Worm (Caenorhabditis elegans) whole organism, early embryonic: ENCODE measurements around the gene Y53G8AR.9.

ENCODE experiments used
- B0310.2 ChIP-seq: sonication (generic microtip); optimal IDR thresholded peaks from 2 replicates; lab custom pipeline; 2016; ENCODE audit warnings: mild to moderate bottlenecking, missing genetic modification characterization, missing compliant biosample characterization
- F13C5.2 ChIP-seq: sonication (generic microtip); optimal IDR thresholded peaks from 2 replicates; lab custom pipeline; 2017; ENCODE audit warnings: mild to moderate bottlenecking, missing genetic modification characterization, inconsistent platforms, missing compliant biosample characterization
- aly-1 ChIP-seq: sonication (generic microtip); optimal IDR thresholded peaks from 2 replicates; lab custom pipeline; 2016; ENCODE audit warnings: missing genetic modification characterization, missing compliant biosample characterization
- ama-1 ChIP-seq: fragments of 150-350 bp; optimal IDR thresholded peaks from 2 replicates; lab custom pipeline; 2014
- ceh-13 ChIP-seq: fragments of 200-800 bp; sonication (Bioruptor generic); optimal IDR thresholded peaks from 2 replicates; lab custom pipeline; 2018; ENCODE audit warnings: mild to moderate bottlenecking, missing genetic modification characterization, missing compliant biosample characterization
- ceh-36 ChIP-seq: sonication (generic microtip); optimal IDR thresholded peaks from 2 replicates; lab custom pipeline; 2016; ENCODE audit warnings: missing genetic modification characterization, inconsistent platforms, missing compliant biosample characterization
- ets-7 ChIP-seq: sonication (generic microtip); optimal IDR thresholded peaks from 2 replicates; lab custom pipeline; 2016; ENCODE audit warnings: missing genotype, missing genetic modification characterization, missing compliant biosample characterization
- flt-1 ChIP-seq: fragments of 200-800 bp; sonication (Bioruptor generic); IDR thresholded peaks from 2 replicates; pipeline ENCODE4 v1.3.6; 2022; ENCODE audit warnings: missing genetic modification characterization, missing compliant biosample characterization
- hmbx-1 ChIP-seq: sonication (generic microtip); optimal IDR thresholded peaks from 2 replicates; lab custom pipeline; 2016; ENCODE audit warnings: mild to moderate bottlenecking, missing genetic modification characterization, missing compliant biosample characterization
- hmg-4 ChIP-seq: fragments of 200-800 bp; sonication (Bioruptor generic); optimal IDR thresholded peaks from 2 replicates; lab custom pipeline; 2018; ENCODE audit warnings: mild to moderate bottlenecking, missing genetic modification characterization, missing compliant biosample characterization
- hnd-1 ChIP-seq: sonication (generic microtip); optimal IDR thresholded peaks from 2 replicates; lab custom pipeline; 2016; ENCODE audit warnings: missing genetic modification characterization, missing compliant biosample characterization
- pes-1 ChIP-seq: fragments of 200-800 bp; sonication (Bioruptor generic); IDR thresholded peaks from 2 replicates; pipeline ENCODE4 v1.3.6; 2022; ENCODE audit warnings: missing genetic modification reagents, missing genetic modification characterization, missing compliant biosample characterization
- scrt-1 ChIP-seq: fragments of 200-800 bp; sonication (Bioruptor generic); IDR thresholded peaks from 2 replicates; pipeline ENCODE4 v1.3.6; 2022; ENCODE audit warnings: missing genetic modification characterization, missing compliant biosample characterization
- sea-1 ChIP-seq: fragments of 200-800 bp; sonication (Bioruptor generic); conservative IDR thresholded peaks from 2 replicates; pipeline ENCODE4 v1.3.6; 2022; ENCODE audit warnings: missing genetic modification characterization, missing compliant biosample characterization
- tbx-11 ChIP-seq: fragments of 200-800 bp; sonication (Bioruptor generic); IDR thresholded peaks from 2 replicates; pipeline ENCODE4 v1.3.6; 2022; ENCODE audit warnings: missing genetic modification characterization, missing compliant biosample characterization
- tbx-37 ChIP-seq: fragments of 200-800 bp; sonication (Bioruptor generic); conservative IDR thresholded peaks from 2 replicates; pipeline ENCODE4 v1.3.6; 2022; ENCODE audit warnings: missing genetic modification reagents, missing genetic modification characterization, missing compliant biosample characterization
- tra-4 ChIP-seq: sonication (generic microtip); optimal IDR thresholded peaks from 2 replicates; lab custom pipeline; 2017; ENCODE audit warnings: missing genetic modification characterization, missing compliant biosample characterization

Gene Y53G8AR.9

ce11 chrIII:3321145-3321544 is at the start of gene Y53G8AR.9:
Gene Y53G8AR.9, minus strand, starts transcription at chrIII:3321245.
- no peak for TF ChIP-seq tbx-11 (GFP tag; lab: Robert Waterston, UW)

ce11 chrIII:3370770-3371169 is 49.7 kb upstream of the Y53G8AR.9 start:
- no peak for TF ChIP-seq tra-4 (tag; lab: Kevin White, UChicago)
- no peak for TF ChIP-seq tbx-37
- TF ChIP-seq hmg-4 (GFP tag; lab: Kevin White, UChicago), result no peak

ce11 chrIII:3370054-3370453 is 49.0 kb upstream of the Y53G8AR.9 start, which contains the start of gene prk-2:
Gene prk-2, minus strand, starts transcription at chrIII:3370209.
- TF ChIP-seq ama-1 (lab: Kevin White, UChicago), result no peak
- TF ChIP-seq scrt-1 (GFP tag; lab: Robert Waterston, UW), result no peak
- TF ChIP-seq tbx-11 (GFP tag; lab: Robert Waterston, UW), result no peak
- no peak for TF ChIP-seq B0310.2 (tag; lab: Kevin White, UChicago)
- no peak for TF ChIP-seq hnd-1 (tag; lab: Kevin White, UChicago)
- no peak for TF ChIP-seq ceh-36 (tag; lab: Kevin White, UChicago)
- TF ChIP-seq tra-4 (tag; lab: Kevin White, UChicago), result no peak
- TF ChIP-seq flt-1, result no peak
- TF ChIP-seq hmg-4 (GFP tag; lab: Kevin White, UChicago), result no peak
- TF ChIP-seq hmbx-1 (tag; lab: Kevin White, UChicago), result no peak
- no peak for TF ChIP-seq aly-1 (tag; lab: Kevin White, UChicago)
- no peak for TF ChIP-seq sea-1 (GFP tag; lab: Robert Waterston, UW)

- TF ChIP-seq tbx-37, result no peak
- TF ChIP-seq tbx-11 (GFP tag; lab: Robert Waterston, UW), result no peak
- no peak for TF ChIP-seq scrt-1 (GFP tag; lab: Robert Waterston, UW)
These were observed 46.7 kb upstream of the Y53G8AR.9 start for ce11 chrIII:3367772-3368171.

DNA sequence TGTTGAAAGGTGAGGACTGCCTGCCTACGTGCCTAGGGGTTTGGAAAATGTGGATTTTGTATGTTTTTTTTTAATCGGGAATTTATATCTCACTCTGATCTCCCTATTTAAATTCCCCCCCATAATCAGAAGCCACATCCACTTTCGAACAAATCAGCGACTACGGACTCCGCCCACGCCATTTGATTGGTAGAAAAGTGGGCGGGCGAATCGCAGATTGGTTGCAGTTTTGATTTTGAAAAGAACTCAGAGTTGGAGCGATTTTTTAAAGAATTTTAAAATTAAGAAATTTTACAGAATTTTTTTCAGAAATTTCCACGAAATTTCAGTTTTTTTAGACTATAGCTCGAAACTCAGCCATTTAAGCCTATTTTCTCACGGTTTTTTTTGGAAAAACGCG is 39.0 kb upstream of the Y53G8AR.9 start:
- TF ChIP-seq hmbx-1 (tag; lab: Kevin White, UChicago) (no peak), scrt-1 (GFP tag; lab: Robert Waterston, UW) (no peak), aly-1 (tag; lab: Kevin White, UChicago) (no peak), sea-1 (GFP tag; lab: Robert Waterston, UW) (no peak), tra-4 (tag; lab: Kevin White, UChicago) (no peak), hnd-1 (tag; lab: Kevin White, UChicago) (no peak), tbx-11 (GFP tag; lab: Robert Waterston, UW) (no peak)

- TF ChIP-seq hmbx-1 (tag; lab: Kevin White, UChicago) (no peak), scrt-1 (GFP tag; lab: Robert Waterston, UW) (no peak), pes-1 (GFP tag; lab: Robert Waterston, UW) (no peak), hmg-4 (GFP tag; lab: Kevin White, UChicago) (no peak), hnd-1 (tag; lab: Kevin White, UChicago) (no peak), ama-1 (lab: Kevin White, UChicago) (no peak), ceh-36 (tag; lab: Kevin White, UChicago) (no peak), ets-7 (tag; lab: Kevin White, UChicago) (no peak), ceh-13 (GFP tag; lab: Kevin White, UChicago) (no peak), B0310.2 (tag; lab: Kevin White, UChicago) (no peak), aly-1 (tag; lab: Kevin White, UChicago) (no peak), tbx-11 (GFP tag; lab: Robert Waterston, UW) (no peak), tra-4 (tag; lab: Kevin White, UChicago) (no peak)
These were observed 34.7 kb upstream of the Y53G8AR.9 start for ce11 chrIII:3355791-3356190.

- no peak for TF ChIP-seq tra-4 (tag; lab: Kevin White, UChicago)
- TF ChIP-seq tbx-11 (GFP tag; lab: Robert Waterston, UW), result no peak
- no peak for TF ChIP-seq ceh-13 (GFP tag; lab: Kevin White, UChicago)
- TF ChIP-seq hmbx-1 (tag; lab: Kevin White, UChicago), result no peak
- no peak for TF ChIP-seq sea-1 (GFP tag; lab: Robert Waterston, UW)
- TF ChIP-seq B0310.2 (tag; lab: Kevin White, UChicago), result no peak
These were observed 30.6 kb upstream of the Y53G8AR.9 start for ce11 chrIII:3351672-3352071.

- TF ChIP-seq F13C5.2 (tag; lab: Kevin White, UChicago) (no peak), tbx-37 (no peak), ceh-36 (tag; lab: Kevin White, UChicago) (no peak), tra-4 (tag; lab: Kevin White, UChicago) (no peak), ceh-13 (GFP tag; lab: Kevin White, UChicago) (no peak), ets-7 (tag; lab: Kevin White, UChicago) (no peak), tbx-11 (GFP tag; lab: Robert Waterston, UW) (no peak), sea-1 (GFP tag; lab: Robert Waterston, UW) (no peak), hnd-1 (tag; lab: Kevin White, UChicago) (no peak), aly-1 (tag; lab: Kevin White, UChicago) (no peak), pes-1 (GFP tag; lab: Robert Waterston, UW) (no peak), scrt-1 (GFP tag; lab: Robert Waterston, UW) (no peak), flt-1 (no peak), B0310.2 (tag; lab: Kevin White, UChicago) (no peak), ama-1 (lab: Kevin White, UChicago) (no peak), hmbx-1 (tag; lab: Kevin White, UChicago) (no peak), hmg-4 (GFP tag; lab: Kevin White, UChicago) (no peak)
These were observed 30.0 kb upstream of the Y53G8AR.9 start for ce11 chrIII:3351091-3351490.
